Fruit fly (Drosophila melanogaster) whole organism, embryonic: ENCODE measurements around the gene CG7367.
A peak's percentile ranks its signal among the peaks of the same experiment; 100 is the strongest.

Source experiments
- Aef1 ChIP-seq: fragments of 200-800 bp; sonication (Bioruptor generic); IDR thresholded peaks from 3 replicates; pipeline ENCODE4 v1.3.6; 2022; ENCODE audit warnings: missing biosample characterization, missing genetic modification characterization
- BEAF-32 ChIP-seq: fragments of 200-800 bp; sonication (Bioruptor generic); optimal IDR thresholded peaks from 3 replicates; lab custom pipeline; 2017; ENCODE audit warnings: missing biosample characterization, missing genetic modification characterization, mild to moderate bottlenecking, moderate library complexity, missing genetic modification reagents
- CG1024 ChIP-seq: fragments of 200-800 bp; sonication (Bioruptor generic); IDR thresholded peaks from 2 replicates; pipeline ENCODE4 v1.3.6; 2022; ENCODE audit warnings: missing biosample characterization, missing genetic modification characterization
- CG10959 ChIP-seq: fragments of 200-800 bp; sonication (Bioruptor generic); IDR thresholded peaks from 2 replicates; pipeline ENCODE4 v1.3.6; 2022; ENCODE audit warnings: missing biosample characterization, missing genetic modification characterization
- CG13775 ChIP-seq: fragments of 200-800 bp; sonication (Bioruptor generic); optimal IDR thresholded peaks from 3 replicates; lab custom pipeline; 2017; ENCODE audit warnings: missing biosample characterization, mild to moderate bottlenecking, missing genetic modification characterization
- CG15073 ChIP-seq: fragments of 200-800 bp; sonication (Bioruptor generic); optimal IDR thresholded peaks from 2 replicates; lab custom pipeline; 2016; ENCODE audit warnings: missing biosample characterization, missing genetic modification characterization
- CG1529 ChIP-seq: fragments of 200-800 bp; sonication (Bioruptor generic); optimal IDR thresholded peaks from 3 replicates; lab custom pipeline; 2018; ENCODE audit warnings: missing biosample characterization, missing genetic modification characterization
- CG2678 ChIP-seq: fragments of 200-800 bp; sonication (Bioruptor generic); optimal IDR thresholded peaks from 3 replicates; lab custom pipeline; 2019; ENCODE audit warnings: missing biosample characterization, mild to moderate bottlenecking, missing genetic modification characterization, moderate library complexity
- CG2712 ChIP-seq: fragments of 200-800 bp; optimal IDR thresholded peaks from 3 replicates; lab custom pipeline; 2019; ENCODE audit warnings: missing biosample characterization, mild to moderate bottlenecking, missing genetic modification characterization, moderate library complexity
- CG32767 ChIP-seq: fragments of 200-800 bp; sonication (Bioruptor generic); IDR thresholded peaks from 2 replicates; pipeline ENCODE4 v1.3.6; 2022; ENCODE audit warnings: missing biosample characterization, missing genetic modification characterization
- CG3281 ChIP-seq: fragments of 200-800 bp; sonication (Bioruptor generic); optimal IDR thresholded peaks from 3 replicates; lab custom pipeline; 2017; ENCODE audit warnings: missing biosample characterization, mild to moderate bottlenecking, missing genetic modification characterization
- CG3838 ChIP-seq: fragments of 200-800 bp; sonication (Bioruptor generic); optimal IDR thresholded peaks from 3 replicates; lab custom pipeline; 2016; ENCODE audit warnings: missing biosample characterization, missing genetic modification characterization
- CG3847 ChIP-seq: fragments of 200-800 bp; sonication (Bioruptor generic); IDR thresholded peaks from 2 replicates; pipeline ENCODE4 v1.3.6; 2022; ENCODE audit warnings: missing biosample characterization, missing genetic modification characterization
- CG4360 ChIP-seq: fragments of 200-800 bp; sonication (Bioruptor generic); IDR thresholded peaks from 2 replicates; pipeline ENCODE4 v1.3.6; 2022; ENCODE audit warnings: missing biosample characterization, missing genetic modification characterization
- CG6683 ChIP-seq: fragments of 200-800 bp; sonication (Bioruptor generic); optimal IDR thresholded peaks from 2 replicates; lab custom pipeline; 2017; ENCODE audit warnings: missing biosample characterization, mild to moderate bottlenecking, missing genetic modification characterization, missing genetic modification reagents
- CG9797 ChIP-seq: fragments of 200-800 bp; sonication (Bioruptor generic); optimal IDR thresholded peaks from 3 replicates; lab custom pipeline; 2018; ENCODE audit warnings: missing biosample characterization, mild to moderate bottlenecking, missing genetic modification characterization
- CHES-1-like ChIP-seq: fragments of 200-800 bp; sonication (Bioruptor generic); optimal IDR thresholded peaks from 2 replicates; lab custom pipeline; 2016; ENCODE audit warnings: missing biosample characterization, missing genetic modification characterization
- D19A ChIP-seq: fragments of 200-800 bp; optimal IDR thresholded peaks from 3 replicates; lab custom pipeline; 2019; ENCODE audit warnings: missing biosample characterization, mild to moderate bottlenecking, missing genetic modification characterization, moderate library complexity
- Dad ChIP-seq: fragments of 200-800 bp; sonication (Bioruptor generic); optimal IDR thresholded peaks from 3 replicates; lab custom pipeline; 2016; ENCODE audit warnings: missing biosample characterization, missing genetic modification characterization
- Dip2 ChIP-seq: fragments of 200-800 bp; sonication (Bioruptor generic); IDR thresholded peaks from 2 replicates; pipeline ENCODE4 v1.3.6; 2022; ENCODE audit warnings: missing biosample characterization, missing genetic modification characterization
- E2f1 ChIP-seq: fragments of 200-800 bp; sonication (Bioruptor generic); IDR thresholded peaks from 2 replicates; pipeline ENCODE4 v1.3.6; 2022; ENCODE audit warnings: missing biosample characterization, missing genetic modification characterization
- Fer1 ChIP-seq: fragments of 200-800 bp; sonication (Bioruptor generic); optimal IDR thresholded peaks from 2 replicates; lab custom pipeline; 2017; ENCODE audit warnings: missing biosample characterization, mild to moderate bottlenecking, missing genetic modification characterization
- HLH3B ChIP-seq: fragments of 200-800 bp; sonication (Bioruptor generic); IDR thresholded peaks from 2 replicates; pipeline ENCODE4 v1.3.6; 2022; ENCODE audit warnings: missing biosample characterization, missing genetic modification characterization
- HLHmδ ChIP-seq: fragments of 200-800 bp; sonication (Bioruptor generic); optimal IDR thresholded peaks from 2 replicates; lab custom pipeline; 2018; ENCODE audit warnings: missing biosample characterization, mild to moderate bottlenecking, missing genetic modification characterization, moderate library complexity
- Hr39 ChIP-seq: fragments of >200 bp; optimal IDR thresholded peaks from 2 replicates; lab custom pipeline; 2017
- Lhr ChIP-seq: fragments of 200-800 bp; sonication (Bioruptor generic); optimal IDR thresholded peaks from 3 replicates; lab custom pipeline; 2017; ENCODE audit warnings: mild to moderate bottlenecking, missing biosample characterization, missing genetic modification reagents, missing genetic modification characterization
- MBD-R2 ChIP-seq: fragments of 200-800 bp; sonication (Bioruptor generic); IDR thresholded peaks from 2 replicates; pipeline ENCODE4 v1.3.6; 2022; ENCODE audit warnings: missing biosample characterization, missing genetic modification characterization
- MESR4 ChIP-seq: fragments of 200-800 bp; sonication (Bioruptor generic); optimal IDR thresholded peaks from 2 replicates; lab custom pipeline; 2018; ENCODE audit warnings: missing biosample characterization, mild to moderate bottlenecking, missing genetic modification characterization, moderate library complexity
- Myb ChIP-seq: fragments of 200-800 bp; sonication (Bioruptor generic); optimal IDR thresholded peaks from 2 replicates; lab custom pipeline; 2016; ENCODE audit warnings: missing biosample characterization, missing genetic modification characterization
- Sry-δ ChIP-seq: fragments of 200-800 bp; sonication (Bioruptor generic); optimal IDR thresholded peaks from 2 replicates; lab custom pipeline; 2016; ENCODE audit warnings: missing biosample characterization, missing genetic modification characterization
- Ssrp ChIP-seq: fragments of 200-800 bp; sonication (Bioruptor generic); optimal IDR thresholded peaks from 2 replicates; lab custom pipeline; 2018; ENCODE audit warnings: missing biosample characterization, mild to moderate bottlenecking, missing genetic modification characterization, moderate library complexity
- az2 ChIP-seq: fragments of 200-800 bp; sonication (Bioruptor generic); optimal IDR thresholded peaks from 3 replicates; lab custom pipeline; 2016; ENCODE audit warnings: missing biosample characterization, missing genetic modification characterization
- bbx ChIP-seq: fragments of 200-800 bp; sonication (Bioruptor generic); IDR thresholded peaks from 2 replicates; pipeline ENCODE4 v1.3.6; 2022; ENCODE audit warnings: missing biosample characterization, missing genetic modification characterization; ENCODE audit not compliant: partially characterized antibody
- bigmax ChIP-seq: fragments of 200-800 bp; sonication (Bioruptor generic); optimal IDR thresholded peaks from 2 replicates; lab custom pipeline; 2018; ENCODE audit warnings: missing biosample characterization, mild to moderate bottlenecking, missing genetic modification characterization
- cas ChIP-seq: fragments of 200-800 bp; sonication (Bioruptor generic); IDR thresholded peaks from 2 replicates; pipeline ENCODE4 v1.3.6; 2022; ENCODE audit warnings: missing biosample characterization, missing genetic modification characterization
- ci ChIP-seq: fragments of 200-800 bp; sonication (Bioruptor generic); IDR thresholded peaks from 3 replicates; pipeline ENCODE4 v1.3.6; 2022; ENCODE audit warnings: missing biosample characterization, missing genetic modification characterization
- crp ChIP-seq, 2 experiments: fragments of 200-800 bp; sonication (Bioruptor generic); optimal IDR thresholded peaks; 2 replicates in 1 of 2; 3 replicates in 1 of 2; lab custom pipeline; 2017; ENCODE audit warnings: missing biosample characterization in 2 of 2, missing genetic modification characterization in 2 of 2, mild to moderate bottlenecking in 1 of 2, moderate library complexity in 1 of 2
- gcm2 ChIP-seq: fragments of 200-800 bp; sonication (Bioruptor generic); optimal IDR thresholded peaks from 2 replicates; lab custom pipeline; 2016; ENCODE audit warnings: missing biosample characterization, missing genetic modification characterization
- gem ChIP-seq: fragments of 200-800 bp; sonication (Bioruptor generic); optimal IDR thresholded peaks from 2 replicates; lab custom pipeline; 2019; ENCODE audit warnings: missing biosample characterization, mild to moderate bottlenecking, missing genetic modification characterization, moderate library complexity
- h ChIP-seq: fragments of >200 bp; optimal IDR thresholded peaks from 2 replicates; lab custom pipeline; 2017
- her ChIP-seq: fragments of 200-800 bp; sonication (Bioruptor generic); optimal IDR thresholded peaks from 2 replicates; lab custom pipeline; 2016; ENCODE audit warnings: missing biosample characterization, missing genetic modification characterization
- jigr1 ChIP-seq: fragments of 200-800 bp; sonication (Bioruptor generic); IDR thresholded peaks from 3 replicates; pipeline ENCODE4 v1.3.6; 2022; ENCODE audit warnings: missing biosample characterization, missing genetic modification characterization
- jumu ChIP-seq: fragments of 200-800 bp; sonication (Bioruptor generic); optimal IDR thresholded peaks from 3 replicates; lab custom pipeline; 2016; ENCODE audit warnings: missing biosample characterization, missing genetic modification characterization
- knrl ChIP-seq: fragments of 200-800 bp; sonication (Bioruptor generic); IDR thresholded peaks from 3 replicates; pipeline ENCODE4 v1.3.6; 2022; ENCODE audit warnings: missing biosample characterization, missing genetic modification characterization; ENCODE audit not compliant: partially characterized antibody
- lilli ChIP-seq: fragments of 200-800 bp; sonication (Bioruptor generic); optimal IDR thresholded peaks from 3 replicates; lab custom pipeline; 2016; ENCODE audit warnings: missing biosample characterization, missing genetic modification characterization
- lov ChIP-seq, 2 experiments: fragments of 200-800 bp in 1 of 2; fragments of >200 bp in 1 of 2; sonication (Bioruptor generic) in 1 of 2; IDR thresholded peaks in 1 of 2; optimal IDR thresholded peaks in 1 of 2; 2 replicates in 1 of 2; 3 replicates in 1 of 2; pipeline versions ENCODE4 v1.3.6 to Lab custom; 2017 to 2022; ENCODE audit warnings: missing biosample characterization in 1 of 2, missing genetic modification characterization in 1 of 2
- prd ChIP-seq, 3 experiments: fragments of >200 bp in 2 of 3; fragments of 200-800 bp in 1 of 3; sonication (Bioruptor generic) in 1 of 3; optimal IDR thresholded peaks in 2 of 3; IDR thresholded peaks in 1 of 3; 2 replicates in 2 of 3; 3 replicates in 1 of 3; pipeline versions ENCODE4 v1.3.6 to Lab custom; 2017 to 2022; ENCODE audit warnings: missing biosample characterization in 1 of 3, missing genetic modification characterization in 1 of 3
- ranshi ChIP-seq: fragments of 200-800 bp; sonication (Bioruptor generic); IDR thresholded peaks from 2 replicates; pipeline ENCODE4 v1.3.6; 2022; ENCODE audit warnings: missing biosample characterization, missing genetic modification characterization
- row ChIP-seq: fragments of 200-800 bp; sonication (Bioruptor generic); IDR thresholded peaks from 3 replicates; pipeline ENCODE4 v1.3.6; 2022; ENCODE audit warnings: missing biosample characterization, missing genetic modification characterization

CG7367 gene

DNA sequence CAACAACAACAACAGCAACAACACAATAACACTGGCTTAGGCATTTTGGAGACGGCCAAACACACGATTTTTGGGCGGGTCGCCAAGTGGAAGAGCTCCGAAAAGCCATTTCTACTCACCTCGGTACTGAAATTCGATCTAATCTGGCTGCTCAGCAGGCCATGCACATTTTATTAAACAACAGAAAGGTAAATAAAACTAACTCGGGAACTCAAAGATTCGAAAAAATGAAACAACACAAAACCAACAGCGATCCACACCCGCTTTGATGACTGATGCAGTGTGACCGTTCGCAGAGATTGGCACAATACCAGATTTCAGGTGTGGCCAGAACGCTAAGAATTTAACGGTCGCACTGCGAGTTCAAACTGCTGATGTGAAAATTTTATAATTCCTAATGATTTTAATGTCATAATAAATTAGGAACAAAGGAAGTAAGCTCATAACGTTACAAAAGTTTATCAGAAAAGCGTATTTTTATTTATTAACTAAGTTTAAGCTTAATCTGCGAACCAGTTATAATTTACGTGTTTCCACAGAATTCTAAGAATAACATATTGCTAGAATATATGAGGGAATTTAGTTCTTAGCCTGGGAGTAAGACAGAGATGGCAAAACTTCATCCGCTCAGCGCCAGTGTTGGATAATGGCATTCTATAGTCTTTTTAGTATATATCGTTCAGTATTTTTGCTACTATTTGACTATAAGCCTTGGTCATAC, 43.3 kb upstream of the CG7367 start, which contains the start of gene Mcr (continued):
- peak; percentile 87 for TF ChIP-seq BEAF-32 (GFP tag; lab: Kevin White, UChicago)
- no peak for TF ChIP-seq Aef1 (GFP tag; lab: Robert Waterston, UW)
- TF ChIP-seq Ssrp (tag; lab: Kevin White, UChicago) = no peak
- TF ChIP-seq Dip2 (GFP tag; lab: Robert Waterston, UW) = no peak
- TF ChIP-seq CG3838 (GFP tag; lab: Kevin White, UChicago) = no peak
- peak; percentile 86 for TF ChIP-seq Sry-δ (GFP tag; lab: Kevin White, UChicago)
- TF ChIP-seq bbx (GFP tag; lab: Robert Waterston, UW) = peak; percentile 12; the same call in 1 of the 2 replicates
- TF ChIP-seq CG3281 (GFP tag; lab: Kevin White, UChicago) = no peak
- no peak for TF ChIP-seq CG15073
- TF ChIP-seq MBD-R2 = peak; percentile 8
- no peak for TF ChIP-seq ranshi (GFP tag; lab: Robert Waterston, UW)
- no peak for TF ChIP-seq CG1529 (GFP tag; lab: Kevin White, UChicago)
- TF ChIP-seq her = no peak
- TF ChIP-seq CG1024 (GFP tag; lab: Robert Waterston, UW) = no peak
- no peak for TF ChIP-seq CHES-1-like (GFP tag; lab: Kevin White, UChicago)
- TF ChIP-seq Lhr = peak; percentile 82
- no peak for TF ChIP-seq cas
- no peak for TF ChIP-seq Fer1 (GFP tag; lab: Kevin White, UChicago)
- peak; percentile 48; the same call in 1 of the 3 replicates for TF ChIP-seq knrl (GFP tag; lab: Robert Waterston, UW)
- TF ChIP-seq h (lab: Kevin White, UChicago) = no peak
- peak in 1 of 2 experiments; percentile 21 for TF ChIP-seq crp (GFP tag; optimal IDR thresholded peaks at IDR 0.05; lab: Kevin White, UChicago)
- TF ChIP-seq CG9797 = peak; percentile 93
- no peak for TF ChIP-seq lov (optimal IDR thresholded peaks at IDR 0.05; lab: Kevin White, UChicago)
- 0 out of 3 replicates have a peak, but pooled peaks have one; percentile 36 for TF ChIP-seq lov (GFP tag; IDR thresholded peaks at IDR 0.05; lab: Robert Waterston, UW)
- no peak for TF ChIP-seq prd (optimal IDR thresholded peaks at IDR 0.05; lab: Kevin White, UChicago)
- peak; percentile 28; the same call in 1 of the 3 replicates for TF ChIP-seq prd (GFP tag; IDR thresholded peaks at IDR 0.05; lab: Robert Waterston, UW)
- TF ChIP-seq D19A (tag; lab: Kevin White, UChicago) = no peak
- TF ChIP-seq row (GFP tag; lab: Robert Waterston, UW) = peak; percentile 31; the same call in 1 of the 3 replicates
- no peak for TF ChIP-seq jumu
- peak; percentile 21 for TF ChIP-seq gcm2 (GFP tag; lab: Kevin White, UChicago)
- peak; percentile 60 for TF ChIP-seq MESR4
- no peak for TF ChIP-seq E2f1 (GFP tag; lab: Robert Waterston, UW)
- peak; percentile 68 for TF ChIP-seq CG4360 (GFP tag; lab: Robert Waterston, UW)
- TF ChIP-seq CG6683 (GFP tag; lab: Kevin White, UChicago) = no peak
- no peak for TF ChIP-seq Hr39
- no peak for TF ChIP-seq ci
- no peak for TF ChIP-seq CG32767 (GFP tag; lab: Robert Waterston, UW)
- no peak for TF ChIP-seq CG2678 (tag; lab: Kevin White, UChicago)
- TF ChIP-seq Myb (GFP tag; lab: Kevin White, UChicago) = peak; percentile 98
- no peak for TF ChIP-seq Dad (GFP tag; lab: Kevin White, UChicago)
- no peak for TF ChIP-seq jigr1 (GFP tag; lab: Robert Waterston, UW)
- TF ChIP-seq CG3847 (GFP tag; lab: Robert Waterston, UW) = no peak; the same call in 1 of the 2 replicates
- peak; percentile 0 for TF ChIP-seq HLHmδ (GFP tag; lab: Kevin White, UChicago)
- TF ChIP-seq gem (tag; lab: Kevin White, UChicago) = peak; percentile 28
- no peak for TF ChIP-seq HLH3B (GFP tag; lab: Robert Waterston, UW)
- TF ChIP-seq CG13775 (GFP tag; lab: Kevin White, UChicago) = peak; percentile 28
- no peak for TF ChIP-seq az2 (GFP tag; lab: Kevin White, UChicago)
- no peak for TF ChIP-seq CG10959 (GFP tag; lab: Robert Waterston, UW)
- TF ChIP-seq lilli (GFP tag; lab: Kevin White, UChicago) = peak; percentile 51
- peak; percentile 34 for TF ChIP-seq CG2712
- TF ChIP-seq bigmax (GFP tag; lab: Kevin White, UChicago) = no peak
